Fruit fly (Drosophila melanogaster) whole organism, adult: ENCODE results near the gene TrpRS.

ENCODE experiments used
- CG14711 ChIP-seq: fragments of 200-800 bp; sonication (Bioruptor generic); optimal IDR thresholded peaks from 2 replicates; lab custom pipeline; 2018; ENCODE audit warnings: missing biosample characterization, mild to moderate bottlenecking, missing genetic modification characterization, moderate library complexity
- CG33017 ChIP-seq: fragments of 200-800 bp; sonication (Bioruptor generic); optimal IDR thresholded peaks from 2 replicates; lab custom pipeline; 2018; ENCODE audit warnings: missing biosample characterization, mild to moderate bottlenecking, missing genetic modification characterization, moderate library complexity
- CG7101 ChIP-seq: fragments of 200-800 bp; sonication (Bioruptor generic); optimal IDR thresholded peaks from 2 replicates; lab custom pipeline; 2018; ENCODE audit warnings: missing biosample characterization, mild to moderate bottlenecking, missing genetic modification characterization, moderate library complexity
- ovo ChIP-seq: fragments of 200-800 bp; sonication (Bioruptor generic); optimal IDR thresholded peaks from 2 replicates; lab custom pipeline; 2016; ENCODE audit warnings: missing biosample characterization, missing genetic modification characterization
- tj ChIP-seq: fragments of 200-800 bp; sonication (Bioruptor generic); optimal IDR thresholded peaks from 3 replicates; lab custom pipeline; 2017; ENCODE audit warnings: missing biosample characterization, mild to moderate bottlenecking, missing genetic modification characterization, moderate library complexity

- TF ChIP-seq CG14711 (tag; lab: Kevin White, UChicago) (no peak), CG7101 (tag; lab: Kevin White, UChicago) (no peak), tj (GFP tag; lab: Kevin White, UChicago) (no peak), ovo (no peak), CG33017 (tag; lab: Kevin White, UChicago) (no peak)
These were observed 36.6 kb downstream of the TrpRS start for dm6 chr3R:9229996-9230601.
